Fruit fly (Drosophila melanogaster) whole organism: ENCODE measurements around the gene Tdh.

Experiments
- CG8478 ChIP-seq: fragments of >200 bp; optimal IDR thresholded peaks from 2 replicates; lab custom pipeline; 2018; ENCODE audit warnings: inconsistent platforms
- Dll ChIP-seq: fragments of >200 bp; optimal IDR thresholded peaks from 2 replicates; lab custom pipeline; 2017
- psq ChIP-seq: fragments of >200 bp; optimal IDR thresholded peaks from 2 replicates; lab custom pipeline; 2017
- usp ChIP-seq: fragments of >200 bp; optimal IDR thresholded peaks from 2 replicates; lab custom pipeline; 2017; ENCODE audit warnings: missing biosample characterization, missing genetic modification characterization, mixed read lengths

dm6 chr3L:20447337-20447736 lies 19.4 kb upstream of the Tdh start:
- TF ChIP-seq usp (no peak), CG8478 (no peak), psq (lab: Kevin White, UChicago) (no peak), Dll (no peak)
